Worm (Caenorhabditis elegans): Measurements from ENCODE around the gene gei-6.

gei-6 gene

DNA sequence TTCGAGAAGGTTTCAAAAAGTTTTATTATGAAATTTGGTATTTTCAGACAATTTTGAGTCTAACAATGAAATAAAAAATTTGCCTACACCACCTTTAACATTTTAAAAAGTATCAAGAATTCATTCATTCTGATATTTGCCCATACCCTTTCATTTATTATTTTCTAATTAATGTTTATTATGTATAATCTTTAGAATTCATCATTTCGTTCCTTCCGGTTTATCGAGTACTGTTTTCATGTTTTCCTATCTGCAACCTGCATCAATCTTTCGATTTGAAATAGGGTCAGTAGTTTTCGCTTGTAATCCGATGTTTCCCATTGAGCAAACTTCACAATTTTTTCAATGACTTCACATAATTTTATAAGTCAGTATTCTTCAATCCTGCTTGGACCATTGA lies 38.8 kb upstream of the gei-6 start, which contains the start of gene C13A2.6:
Gene C13A2.6, plus strand, starts transcription at position 301 of the 400 bp plus-strand sequence.
- TF ChIP-seq elt-2 (tag; optimal IDR thresholded peaks at IDR 0.05) (no peak), fos-1 (tag; optimal IDR thresholded peaks at IDR 0.05) (no peak), lin-15B (tag; optimal IDR thresholded peaks at IDR 0.05) (no peak), pha-4 (tag; optimal IDR thresholded peaks at IDR 0.05) (no peak), tbx-2 (tag; optimal IDR thresholded peaks at IDR 0.05) (no peak), mml-1 (tag; optimal IDR thresholded peaks at IDR 0.05) (no peak), mdl-1 (tag; optimal IDR thresholded peaks at IDR 0.05) (no peak), egl-5 (tag; optimal IDR thresholded peaks at IDR 0.05) (no peak), lin-39 (tag; optimal IDR thresholded peaks at IDR 0.05) (no peak), elt-3 (tag; optimal IDR thresholded peaks at IDR 0.05) (no peak), ceh-82 (tag; optimal IDR thresholded peaks at IDR 0.05) (no peak), snpc-4 (tag; optimal IDR thresholded peaks at IDR 0.05) (no peak), nhr-12 (tag; optimal IDR thresholded peaks at IDR 0.05) (no peak), fkh-10 (GFP tag; optimal IDR thresholded peaks at IDR 0.05) (no peak), jun-1 (tag; optimal IDR thresholded peaks at IDR 0.05) (no peak), unc-62 (GFP tag; optimal IDR thresholded peaks at IDR 0.05) (no peak), nhr-237 (tag; optimal IDR thresholded peaks at IDR 0.05) (no peak), pqm-1 (tag; optimal IDR thresholded peaks at IDR 0.05) (no peak), nhr-76 (tag; optimal IDR thresholded peaks at IDR 0.05) (no peak)

DNA sequence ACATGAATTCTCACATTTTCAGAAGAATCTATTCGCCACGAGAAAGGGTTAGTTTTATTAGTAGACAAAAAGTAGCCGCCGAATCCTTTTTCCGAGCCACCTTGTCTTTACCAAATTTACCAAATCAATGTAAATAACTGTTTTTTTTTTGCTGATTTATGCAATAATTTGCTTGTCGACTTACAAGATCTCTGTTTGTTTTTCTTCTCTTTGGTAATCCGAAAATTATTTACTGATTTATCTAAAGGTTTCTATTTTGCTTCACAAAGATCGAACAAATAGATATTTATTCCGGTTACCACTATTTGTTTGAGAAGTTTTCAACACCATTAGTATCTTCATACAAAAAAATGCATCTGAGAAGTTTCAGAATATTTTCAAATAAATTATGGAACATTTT lies 35.4 kb upstream of the gei-6 start, which contains the start of gene C13A2.7:
Gene C13A2.7, plus strand, starts transcription at position 301 of the 400 bp plus-strand sequence.
- TF ChIP-seq lin-15B (tag; optimal IDR thresholded peaks at IDR 0.05), result no peak
- TF ChIP-seq fkh-2 (tag; optimal IDR thresholded peaks at IDR 0.05), result no peak
- TF ChIP-seq nhr-28 (tag; optimal IDR thresholded peaks at IDR 0.05), result no peak
- TF ChIP-seq egl-27 (tag; optimal IDR thresholded peaks at IDR 0.05), result no peak
- TF ChIP-seq pqm-1 (tag; optimal IDR thresholded peaks at IDR 0.05), result no peak

DNA sequence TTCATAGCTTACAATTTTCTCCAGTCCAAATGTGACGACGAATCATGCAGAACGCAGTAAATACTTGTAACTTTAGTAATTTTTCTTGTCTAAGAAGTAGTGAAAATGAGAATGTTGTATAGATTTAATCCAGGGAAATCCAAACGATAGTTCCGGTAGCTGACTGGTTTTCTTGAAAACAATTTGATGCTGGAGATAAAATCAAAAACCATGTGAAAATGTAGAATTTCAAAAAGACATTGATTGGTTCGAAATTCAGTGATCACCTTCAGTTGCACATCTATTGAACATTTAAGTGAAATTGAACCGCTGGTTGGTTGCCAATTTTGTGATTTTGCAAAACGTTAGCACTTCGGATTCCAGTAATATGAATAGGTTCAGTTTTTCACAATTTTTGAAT lies 33.4 kb upstream of the gei-6 start, which contains the start of gene C13A2.9:
Gene C13A2.9, minus strand, starts transcription at position 101 of the 400 bp plus-strand sequence.
- TF ChIP-seq ceh-16 (tag; optimal IDR thresholded peaks at IDR 0.05) (no peak), eor-1 (tag; optimal IDR thresholded peaks at IDR 0.05) (no peak), sea-2 (GFP tag; optimal IDR thresholded peaks at IDR 0.05) (no peak), zag-1 (tag; optimal IDR thresholded peaks at IDR 0.05) (no peak), fos-1 (tag; optimal IDR thresholded peaks at IDR 0.05) (no peak), elt-2 (tag; optimal IDR thresholded peaks at IDR 0.05) (no peak), lsy-12 (tag; optimal IDR thresholded peaks at IDR 0.05) (no peak), elt-1 (tag; optimal IDR thresholded peaks at IDR 0.05) (no peak), lin-15B (tag; optimal IDR thresholded peaks at IDR 0.05) (no peak), hmg-11 (tag; optimal IDR thresholded peaks at IDR 0.05) (no peak), nhr-76 (tag; optimal IDR thresholded peaks at IDR 0.05) (no peak), ztf-11 (tag; optimal IDR thresholded peaks at IDR 0.05) (no peak), daf-12 (tag; optimal IDR thresholded peaks at IDR 0.05) (no peak), tbx-2 (tag; optimal IDR thresholded peaks at IDR 0.05) (no peak), egl-5 (tag; optimal IDR thresholded peaks at IDR 0.05) (no peak)

DNA sequence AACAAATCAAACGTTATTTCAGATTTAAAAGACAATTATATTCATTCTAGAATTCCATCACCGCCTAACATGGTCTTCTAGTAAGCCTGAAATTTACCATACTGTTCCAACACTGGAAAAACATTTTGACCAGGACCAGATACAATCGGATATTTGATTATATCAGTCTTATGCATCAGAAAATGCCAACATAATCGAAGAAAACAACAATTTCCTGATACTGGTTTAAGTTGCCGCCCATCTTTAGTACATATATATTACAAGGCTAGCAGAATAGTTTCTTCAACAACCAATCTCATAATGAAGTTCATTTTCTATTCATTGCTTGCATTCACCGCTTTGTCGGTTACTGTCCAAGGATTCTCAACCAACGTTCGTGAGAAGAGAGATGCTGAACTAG lies 28.3 kb upstream of the gei-6 start, which contains the start of gene C13A2.12:
Gene C13A2.12, plus strand, starts transcription at position 301 of the 400 bp plus-strand sequence.
- TF ChIP-seq elt-3 (tag; optimal IDR thresholded peaks at IDR 0.05) (no peak), nfya-1 (tag; optimal IDR thresholded peaks at IDR 0.05; ENCODE audit: insufficient read depth) (no peak), elt-1 (tag; optimal IDR thresholded peaks at IDR 0.05) (no peak), daf-12 (tag; optimal IDR thresholded peaks at IDR 0.05) (no peak), nhr-77 (tag; optimal IDR thresholded peaks at IDR 0.05) (no peak), egl-27 (tag; optimal IDR thresholded peaks at IDR 0.05) (no peak), zag-1 (tag; optimal IDR thresholded peaks at IDR 0.05) (no peak), ceh-9 (tag; optimal IDR thresholded peaks at IDR 0.05) (no peak), nhr-237 (tag; optimal IDR thresholded peaks at IDR 0.05) (no peak), ceh-16 (tag; optimal IDR thresholded peaks at IDR 0.05) (no peak), ceh-82 (tag; optimal IDR thresholded peaks at IDR 0.05) (no peak), ama-1 (optimal IDR thresholded peaks at IDR 0.05) (no peak)

DNA sequence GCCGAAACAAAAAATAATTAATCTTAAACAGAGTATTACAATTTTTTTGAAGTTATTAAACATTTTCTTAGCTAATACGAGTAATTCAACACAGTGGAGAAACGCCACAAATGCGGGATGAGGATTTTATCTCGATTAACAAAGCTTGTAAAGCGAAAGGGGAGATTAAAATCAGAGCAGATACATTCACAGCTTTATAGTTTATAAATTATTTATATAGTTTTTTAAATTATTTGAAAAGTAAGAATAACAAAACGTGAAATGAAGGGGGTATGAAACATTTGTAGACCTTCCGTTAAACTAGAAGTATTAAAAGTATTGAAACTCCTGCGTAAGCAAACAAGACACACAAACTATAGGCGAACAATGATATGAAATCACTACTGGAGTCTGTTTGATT lies 24.4 kb upstream of the gei-6 start, which contains the start of gene C05C8.8:
Gene C05C8.8, minus strand, starts transcription at position 101 of the 400 bp plus-strand sequence.
- TF ChIP-seq snpc-4 (tag; optimal IDR thresholded peaks at IDR 0.05), result no peak
- no peak for TF ChIP-seq nhr-28 (tag; optimal IDR thresholded peaks at IDR 0.05)
- no peak for TF ChIP-seq mdl-1 (tag; optimal IDR thresholded peaks at IDR 0.05)
- TF ChIP-seq nhr-23 (tag; optimal IDR thresholded peaks at IDR 0.05), result no peak
- no peak for TF ChIP-seq aly-2 (tag; optimal IDR thresholded peaks at IDR 0.05)
- TF ChIP-seq elt-1 (tag; optimal IDR thresholded peaks at IDR 0.05), result no peak
- TF ChIP-seq hmg-11 (tag; optimal IDR thresholded peaks at IDR 0.05), result no peak
- no peak for TF ChIP-seq ceh-9 (tag; optimal IDR thresholded peaks at IDR 0.05)

Measured in whole organism, L3 larva.